Worm (Caenorhabditis elegans) whole organism, late embryonic: ENCODE results near the gene dpy-7.

Experiments used
- ceh-19 ChIP-seq: fragments of 200-800 bp; sonication (Bioruptor generic); optimal IDR thresholded peaks from 2 replicates; lab custom pipeline; 2018; ENCODE audit warnings: mild to moderate bottlenecking, missing genetic modification characterization, missing compliant biosample characterization
- ets-4 ChIP-seq: sonication (generic microtip); optimal IDR thresholded peaks from 2 replicates; lab custom pipeline; 2016; ENCODE audit warnings: missing genetic modification characterization, missing compliant biosample characterization
- fkh-10 ChIP-seq: fragments of 150-350 bp; optimal IDR thresholded peaks from 2 replicates; lab custom pipeline; 2014; ENCODE audit warnings: missing biosample characterization, missing genetic modification reagents, missing genetic modification characterization
- lin-11 ChIP-seq: fragments of 200-800 bp; sonication (Bioruptor generic); optimal IDR thresholded peaks from 2 replicates; lab custom pipeline; 2018; ENCODE audit warnings: mild to moderate bottlenecking, missing genetic modification characterization, missing compliant biosample characterization
- odd-2 ChIP-seq: sonication (generic microtip); optimal IDR thresholded peaks from 2 replicates; lab custom pipeline; 2017; ENCODE audit warnings: antibody characterized with exemption, mild to moderate bottlenecking, missing genetic modification characterization, missing compliant biosample characterization
- pag-3 ChIP-seq: sonication (generic microtip); optimal IDR thresholded peaks from 2 replicates; lab custom pipeline; 2016; ENCODE audit warnings: missing compliant biosample characterization, missing genetic modification characterization, borderline replicate concordance
- ttx-3 ChIP-seq: sonication (generic microtip); optimal IDR thresholded peaks from 2 replicates; lab custom pipeline; 2016; ENCODE audit warnings: missing genetic modification reagents, missing genetic modification characterization, missing compliant biosample characterization

ce11 chrX:7519569-7519968, 18.0 kb downstream of the dpy-7 start, which contains the start of gene chts-1:
- TF ChIP-seq ets-4, result no peak
- TF ChIP-seq pag-3, result no peak
- no peak for TF ChIP-seq fkh-10
- no peak for TF ChIP-seq ceh-19 (GFP tag; lab: Kevin White, UChicago)
- no peak for TF ChIP-seq ttx-3 (tag; lab: Kevin White, UChicago)
- TF ChIP-seq odd-2 (tag; lab: Kevin White, UChicago), result no peak
- TF ChIP-seq lin-11 (tag; lab: Kevin White, UChicago), result no peak
